Fruit fly (Drosophila melanogaster) Kc167 (cell line): ENCODE results near the gene Mrm2.

Experiments
- Myc ChIP-seq: fragments of >200 bp; optimal IDR thresholded peaks from 2 replicates; lab custom pipeline; 2017; ENCODE audit warnings: missing external identifiers
- Sin3A ChIP-seq: fragments of >200 bp; optimal IDR thresholded peaks from 2 replicates; lab custom pipeline; 2018; ENCODE audit warnings: missing external identifiers
- psq ChIP-seq: fragments of >200 bp; optimal IDR thresholded peaks from 2 replicates; lab custom pipeline; 2017; ENCODE audit warnings: missing external identifiers
- ttk ChIP-seq: sonication (Bioruptor generic); optimal IDR thresholded peaks from 2 replicates; lab custom pipeline; 2017; ENCODE audit warnings: missing external identifiers

DNA sequence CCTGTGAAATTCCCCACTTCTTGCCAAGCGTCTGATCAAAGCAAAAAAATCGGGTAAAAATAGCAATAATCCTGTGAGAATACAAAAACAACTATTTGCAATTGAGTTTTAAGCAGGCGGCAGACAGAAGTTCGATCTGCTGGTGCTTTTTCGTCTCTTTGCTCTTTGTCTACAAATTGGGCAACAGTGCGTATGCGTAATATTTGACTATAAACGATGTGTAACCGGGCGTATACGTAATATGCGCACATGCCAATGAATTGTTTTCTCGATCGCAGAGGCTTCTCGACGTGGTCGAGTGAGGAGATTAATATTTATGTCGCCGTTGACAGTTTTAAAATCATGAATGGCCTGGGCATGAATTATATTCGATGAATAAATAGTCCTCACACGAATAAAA lies 33.9 kb downstream of the Mrm2 start:
- no peak for TF ChIP-seq Myc
- TF ChIP-seq psq = no peak
- no peak for TF ChIP-seq ttk (lab: Kevin White, UChicago)
- no peak for TF ChIP-seq Sin3A
